Worm (Caenorhabditis elegans): ENCODE data around the gene F44E2.7.

F44E2.7 gene

DNA sequence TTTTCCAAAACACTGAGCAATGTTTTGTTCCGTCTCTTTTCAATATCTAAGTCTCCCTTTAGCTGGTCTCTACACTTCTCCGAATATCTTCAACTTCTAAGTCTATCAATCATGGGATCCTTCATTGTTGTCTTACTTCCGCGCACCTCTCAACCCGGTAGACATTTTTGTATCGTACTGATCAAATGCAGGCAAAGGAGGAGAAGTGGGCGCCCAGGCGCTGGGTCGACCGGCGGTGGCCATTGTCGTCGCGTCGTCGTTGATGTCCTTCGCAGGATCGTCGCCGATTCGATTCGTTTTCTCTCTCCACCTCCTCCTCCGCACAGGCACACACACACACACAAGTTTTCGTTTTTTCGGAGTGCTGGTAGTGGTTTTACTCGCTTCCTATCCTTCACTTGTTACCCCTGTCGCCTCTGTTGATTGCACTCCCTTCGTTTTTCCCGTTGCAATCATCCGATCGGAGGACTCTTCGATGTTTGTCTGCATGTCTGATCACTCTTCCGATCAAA lies 46.9 kb downstream of the F44E2.7 start:
- TF ChIP-seq ztf-29 (GFP tag; IDR thresholded peaks at IDR 0.05) (no peak), cog-1 (tag; optimal IDR thresholded peaks at IDR 0.05) (no peak), flt-1 (GFP tag; IDR thresholded peaks at IDR 0.05) (no peak), T22C8.4 (GFP tag; IDR thresholded peaks at IDR 0.05) (no peak), ref-1 (GFP tag; conservative IDR thresholded peaks at IDR 0.05) (no peak), ztf-23 (GFP tag; IDR thresholded peaks at IDR 0.05) (0 out of 2 replicates have a peak, but pooled peaks have one; percentile 46), med-1 (GFP tag; optimal IDR thresholded peaks at IDR 0.05; ENCODE audit: insufficient read depth) (no peak)

DNA sequence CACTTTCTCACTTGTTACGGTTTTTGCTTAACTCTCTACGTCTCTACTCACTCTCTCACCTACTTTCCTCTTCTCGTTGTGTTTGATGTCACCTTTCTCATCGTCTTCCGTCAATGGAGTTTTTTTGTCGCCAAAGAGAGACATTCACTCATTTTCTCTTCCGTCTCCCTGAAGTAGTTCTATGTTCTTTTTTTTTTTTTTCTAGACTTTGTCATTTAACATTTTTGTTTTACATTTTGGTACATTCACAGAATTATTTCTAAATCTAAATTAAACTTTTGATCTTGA lies 47.5 kb downstream of the F44E2.7 start:
- TF ChIP-seq med-1 (GFP tag; optimal IDR thresholded peaks at IDR 0.05; ENCODE audit: insufficient read depth) (no peak), T22C8.4 (GFP tag; IDR thresholded peaks at IDR 0.05) (no peak)

DNA sequence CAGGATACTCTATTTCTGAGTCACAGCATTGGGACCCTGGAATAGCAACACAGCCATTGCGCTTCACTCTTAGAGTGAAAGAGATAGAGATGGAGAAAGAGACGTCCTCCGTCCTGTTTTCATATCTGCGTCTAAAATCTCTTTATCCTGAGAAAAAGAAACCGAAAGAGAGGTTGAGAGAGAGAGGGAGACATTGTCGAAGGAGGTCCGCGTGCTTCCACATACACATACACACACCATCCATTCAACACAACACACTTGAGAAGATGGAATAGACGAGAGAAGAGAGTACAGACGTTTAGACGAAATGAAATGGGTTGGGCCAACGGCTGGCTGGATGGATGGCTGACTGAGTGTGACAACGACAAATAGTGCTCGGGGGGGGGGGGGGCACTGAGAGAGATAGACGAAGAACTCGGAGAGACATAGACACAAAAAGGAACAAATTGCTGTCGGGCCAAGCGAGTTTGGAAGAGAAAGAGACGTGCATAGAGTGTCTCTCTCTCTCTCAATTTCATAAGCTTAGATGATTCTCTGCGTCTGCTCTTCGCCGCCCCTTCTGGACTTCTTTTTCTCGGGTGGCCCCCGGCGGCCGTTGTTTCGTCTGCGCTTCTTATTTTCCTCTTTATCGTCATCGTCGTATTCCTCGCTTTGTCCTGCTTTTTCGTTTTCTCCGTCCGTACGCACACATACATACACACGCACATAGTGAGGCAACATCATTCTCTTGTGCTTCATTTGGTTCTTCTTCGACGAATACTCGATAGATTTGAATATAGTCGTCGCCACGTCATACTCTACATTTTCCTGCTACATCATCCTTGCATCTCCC lies 48.1 kb downstream of the F44E2.7 start, which contains the start of gene F54F2.6:
TSS of gene F54F2.6 (minus strand) at position 738 of the 832 bp plus-strand sequence.
- TF ChIP-seq flt-1 (GFP tag; IDR thresholded peaks at IDR 0.05), result peak; percentile 65; the same call in 1 of the 2 replicates
- no peak for TF ChIP-seq T22C8.4 (GFP tag; IDR thresholded peaks at IDR 0.05)
- no peak for TF ChIP-seq ref-1 (GFP tag; conservative IDR thresholded peaks at IDR 0.05)
- no peak; the same call in 1 of the 2 replicates for TF ChIP-seq ztf-23 (GFP tag; IDR thresholded peaks at IDR 0.05)
- TF ChIP-seq tab-1 (GFP tag; IDR thresholded peaks at IDR 0.05), result 0 out of 2 replicates have a peak, but pooled peaks have one; percentile 33
- TF ChIP-seq cog-1 (tag; optimal IDR thresholded peaks at IDR 0.05), result peak; percentile 94
- no peak for TF ChIP-seq ztf-29 (GFP tag; IDR thresholded peaks at IDR 0.05)
- no peak for TF ChIP-seq med-1 (GFP tag; optimal IDR thresholded peaks at IDR 0.05; ENCODE audit: insufficient read depth)
- no peak for TF ChIP-seq klf-2 (GFP tag; conservative IDR thresholded peaks at IDR 0.05)

DNA sequence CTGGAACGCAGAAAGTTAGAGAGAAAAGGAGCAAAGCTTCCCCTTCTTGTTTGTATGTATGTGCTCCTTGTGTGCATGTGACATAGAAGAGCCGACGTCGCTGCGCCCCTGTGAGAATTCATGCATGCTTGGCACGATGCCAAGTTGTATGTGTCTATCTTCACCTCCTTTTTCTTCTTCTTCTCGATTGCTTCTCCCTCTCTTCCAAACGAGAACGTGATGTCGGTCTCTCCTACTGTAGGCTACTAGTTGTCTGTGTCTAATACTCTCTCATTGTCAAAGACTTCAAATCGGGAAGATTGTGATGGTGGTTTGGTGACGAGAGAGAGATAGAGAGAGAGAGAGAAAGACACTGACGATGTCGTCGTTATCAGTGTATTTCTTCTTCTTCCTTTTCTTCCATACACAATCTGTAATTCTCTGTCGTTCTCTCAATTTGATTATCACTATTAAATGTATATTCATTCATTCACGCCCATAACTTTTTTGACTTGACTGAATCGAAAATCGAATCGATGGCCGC lies 51.0 kb downstream of the F44E2.7 start:
- 0 out of 2 replicates have a peak, but pooled peaks have one; percentile 16 for TF ChIP-seq flt-1 (GFP tag; IDR thresholded peaks at IDR 0.05)
- TF ChIP-seq T22C8.4 (GFP tag; IDR thresholded peaks at IDR 0.05), result no peak
